Fruit fly (Drosophila melanogaster): ENCODE data around the gene CG6428.

Gene CG6428

dm6 chrX:4010179-4010578, 41.7 kb upstream of the CG6428 start (continued):
- TF ChIP-seq ash1 (GFP tag; optimal IDR thresholded peaks at IDR 0.05), result no peak
- peak; percentile 62 for TF ChIP-seq mam (GFP tag; optimal IDR thresholded peaks at IDR 0.05)
- no peak for TF ChIP-seq CG10462 (GFP tag; optimal IDR thresholded peaks at IDR 0.05)
- TF ChIP-seq CG8478 (optimal IDR thresholded peaks at IDR 0.05), result no peak
- TF ChIP-seq ewg (GFP tag; optimal IDR thresholded peaks at IDR 0.05), result no peak
- peak; percentile 35 for TF ChIP-seq CG2712 (tag; optimal IDR thresholded peaks at IDR 0.05)
- TF ChIP-seq CG1024 (GFP tag; IDR thresholded peaks at IDR 0.05), result 0 out of 2 replicates have a peak, but pooled peaks have one; percentile 37
- TF ChIP-seq Neu2 (GFP tag; optimal IDR thresholded peaks at IDR 0.05; ENCODE audit: borderline replicate concordance), result no peak
- no peak for TF ChIP-seq fd64A (GFP tag; optimal IDR thresholded peaks at IDR 0.05)
- TF ChIP-seq bowl (GFP tag; IDR thresholded peaks at IDR 0.05), result no peak
- no peak for TF ChIP-seq cato (GFP tag; optimal IDR thresholded peaks at IDR 0.05; ENCODE audit: borderline replicate concordance)
- TF ChIP-seq CG7271 (tag; optimal IDR thresholded peaks at IDR 0.05), result no peak
- peak; percentile 21; the same call in 1 of the 2 replicates for TF ChIP-seq CG17328 (GFP tag; IDR thresholded peaks at IDR 0.05)
- no peak for TF ChIP-seq pros (GFP tag; optimal IDR thresholded peaks at IDR 0.05)
- TF ChIP-seq CTCF (GFP tag; optimal IDR thresholded peaks at IDR 0.05), result no peak
- no peak for TF ChIP-seq Lim3 (GFP tag; IDR thresholded peaks at IDR 0.05)
- no peak for TF ChIP-seq Scr (GFP tag; IDR thresholded peaks at IDR 0.05; ENCODE audit: partially characterized antibody)
- no peak for TF ChIP-seq hth (optimal IDR thresholded peaks at IDR 0.05)
- TF ChIP-seq CG2875 (GFP tag; optimal IDR thresholded peaks at IDR 0.05), result no peak
- TF ChIP-seq ase (GFP tag; IDR thresholded peaks at IDR 0.05), result no peak
- no peak for TF ChIP-seq CG13123 (GFP tag; optimal IDR thresholded peaks at IDR 0.05)
- TF ChIP-seq ranshi (GFP tag; IDR thresholded peaks at IDR 0.05), result peak; percentile 54; the same call in 1 of the 2 replicates
- no peak for TF ChIP-seq stwl (tag; optimal IDR thresholded peaks at IDR 0.05)
- TF ChIP-seq gcm2 (GFP tag; optimal IDR thresholded peaks at IDR 0.05), result no peak
- TF ChIP-seq CG1529 (GFP tag; optimal IDR thresholded peaks at IDR 0.05), result no peak
- peak; percentile 13 for TF ChIP-seq ems (GFP tag; optimal IDR thresholded peaks at IDR 0.05)
- TF ChIP-seq ken (GFP tag; IDR thresholded peaks at IDR 0.05), result peak; percentile 69
- no peak for TF ChIP-seq gcm (GFP tag; optimal IDR thresholded peaks at IDR 0.05)
- TF ChIP-seq CG7928 (GFP tag; optimal IDR thresholded peaks at IDR 0.05), result no peak
- peak; percentile 8 for TF ChIP-seq bcd (GFP tag; optimal IDR thresholded peaks at IDR 0.05)
- peak; percentile 11 for TF ChIP-seq CG1233 (GFP tag; optimal IDR thresholded peaks at IDR 0.05)
- TF ChIP-seq CG3838 (GFP tag; optimal IDR thresholded peaks at IDR 0.05), result no peak
- TF ChIP-seq CG17359 (tag; optimal IDR thresholded peaks at IDR 0.05), result peak; percentile 19
- no peak for TF ChIP-seq Nf-YA (GFP tag; IDR thresholded peaks at IDR 0.05)
- TF ChIP-seq Sin3A (optimal IDR thresholded peaks at IDR 0.05), result no peak
- no peak for TF ChIP-seq hb (GFP tag; IDR thresholded peaks at IDR 0.05; ENCODE audit: partially characterized antibody)
- TF ChIP-seq dpn (GFP tag; optimal IDR thresholded peaks at IDR 0.05), result peak; percentile 21 to 50
- 0 out of 2 replicates have a peak, but pooled peaks have one; percentile 12 for TF ChIP-seq seq (GFP tag; IDR thresholded peaks at IDR 0.05)
- no peak for TF ChIP-seq CG12219 (GFP tag; optimal IDR thresholded peaks at IDR 0.05)
- no peak for TF ChIP-seq schlank (tag; optimal IDR thresholded peaks at IDR 0.05)
- TF ChIP-seq CG17186 (GFP tag; optimal IDR thresholded peaks at IDR 0.05), result no peak
- TF ChIP-seq fd3F (GFP tag; optimal IDR thresholded peaks at IDR 0.05), result no peak
- TF ChIP-seq cad (GFP tag; optimal IDR thresholded peaks at IDR 0.05), result no peak
- no peak for TF ChIP-seq CG43689 (GFP tag; IDR thresholded peaks at IDR 0.05)
- TF ChIP-seq bbx (GFP tag; IDR thresholded peaks at IDR 0.05; ENCODE audit: partially characterized antibody), result no peak
- TF ChIP-seq ato (GFP tag; IDR thresholded peaks at IDR 0.05; ENCODE audit: partially characterized antibody), result no peak
- no peak for TF ChIP-seq CG8281 (tag; optimal IDR thresholded peaks at IDR 0.05)
- TF ChIP-seq CG3281 (GFP tag; optimal IDR thresholded peaks at IDR 0.05), result no peak
- TF ChIP-seq CG6683 (GFP tag; optimal IDR thresholded peaks at IDR 0.05), result no peak
- no peak for TF ChIP-seq CG4707 (GFP tag; optimal IDR thresholded peaks at IDR 0.05)
- TF ChIP-seq caup (GFP tag; optimal IDR thresholded peaks at IDR 0.05; ENCODE audit: severe bottlenecking), result peak; percentile 20
- peak; percentile 20 for TF ChIP-seq CG33213 (GFP tag; optimal IDR thresholded peaks at IDR 0.05)
